Worm (Caenorhabditis elegans) whole organism, L4 larva: ENCODE results near the gene C45G9.4.
"Not testable (repeated sequence)": the region's sequence is repeated elsewhere in the genome, so short reads cannot be mapped to it uniquely, and the experiment has no call there.

Experiments used
- F37D6.2 ChIP-seq: sonication (generic microtip); optimal IDR thresholded peaks from 2 replicates; lab custom pipeline; 2016; ENCODE audit warnings: mild to moderate bottlenecking, missing genetic modification characterization, missing compliant biosample characterization
- F49E8.2 ChIP-seq: sonication (generic microtip); optimal IDR thresholded peaks from 2 replicates; lab custom pipeline; 2016; ENCODE audit warnings: missing compliant biosample characterization, mild to moderate bottlenecking, missing genetic modification characterization, borderline replicate concordance
- Y105C5A.15 ChIP-seq: fragments of 200-800 bp; sonication (Bioruptor generic); IDR thresholded peaks from 2 replicates; pipeline ENCODE4 v1.3.6; 2022; ENCODE audit warnings: missing genetic modification characterization, missing compliant biosample characterization
- Y48G9A.11 ChIP-seq: fragments of 200-800 bp; sonication (Bioruptor generic); IDR thresholded peaks from 2 replicates; pipeline ENCODE4 v1.3.6; 2022; ENCODE audit warnings: missing genetic modification reagents, missing genetic modification characterization, missing compliant biosample characterization
- Y5F2A.4 ChIP-seq: fragments of 200-800 bp; sonication (Bioruptor generic); optimal IDR thresholded peaks from 2 replicates; lab custom pipeline; 2018; ENCODE audit warnings: mild to moderate bottlenecking, missing genetic modification characterization, missing compliant biosample characterization
- ZK337.2 ChIP-seq: fragments of 200-800 bp; sonication (Bioruptor generic); IDR thresholded peaks from 2 replicates; pipeline ENCODE4 v1.3.6; 2022; ENCODE audit warnings: missing genetic modification reagents, missing genetic modification characterization, missing compliant biosample characterization
- aha-1 ChIP-seq: fragments of 150-350 bp; peaks from one replicate; lab custom pipeline; 2014; ENCODE audit warnings: missing biosample characterization, missing genetic modification characterization
- ceh-32 ChIP-seq: sonication (generic microtip); optimal IDR thresholded peaks from 2 replicates; lab custom pipeline; 2016; ENCODE audit warnings: mild to moderate bottlenecking, missing genetic modification characterization, missing compliant biosample characterization; ENCODE audit not compliant: poor library complexity
- ceh-44 ChIP-seq: fragments of 200-800 bp; sonication (Bioruptor generic); IDR thresholded peaks from 2 replicates; pipeline ENCODE4 v1.3.6; 2022; ENCODE audit warnings: missing genetic modification reagents, missing genetic modification characterization, missing compliant biosample characterization
- ceh-62 ChIP-seq: sonication (generic microtip); optimal IDR thresholded peaks from 2 replicates; lab custom pipeline; 2017; ENCODE audit warnings: missing biosample characterization, missing genetic modification characterization
- daf-16 ChIP-seq, 3 experiments: sonication (generic microtip); optimal IDR thresholded peaks; 2 replicates each; lab custom pipeline; 2016 to 2017; ENCODE audit warnings: missing genetic modification characterization in 3 of 3, missing genetic modification reagents in 3 of 3, mild to moderate bottlenecking in 2 of 3, missing compliant biosample characterization in 2 of 3, missing biosample characterization in 1 of 3, moderate library complexity in 1 of 3
- daf-8 ChIP-seq: fragments of 200-800 bp; sonication (Bioruptor generic); IDR thresholded peaks from 2 replicates; pipeline ENCODE4 v1.3.6; 2022; ENCODE audit warnings: missing genetic modification characterization, missing compliant biosample characterization
- dmd-8 ChIP-seq: fragments of 200-800 bp; sonication (Bioruptor generic); IDR thresholded peaks from 2 replicates; pipeline ENCODE4 v1.3.6; 2022; ENCODE audit warnings: missing genetic modification characterization, missing compliant biosample characterization
- dpl-1 ChIP-seq: fragments of 150-350 bp; optimal IDR thresholded peaks from 2 replicates; lab custom pipeline; 2014; ENCODE audit warnings: missing biosample characterization, missing genetic modification reagents, missing genetic modification characterization
- dve-1 ChIP-seq: sonication (generic microtip); optimal IDR thresholded peaks from 2 replicates; lab custom pipeline; 2017; ENCODE audit warnings: antibody characterized with exemption, mild to moderate bottlenecking, missing genetic modification characterization, missing compliant biosample characterization; ENCODE audit not compliant: insufficient read depth
- egl-27 ChIP-seq: sonication (generic microtip); optimal IDR thresholded peaks from 3 replicates; lab custom pipeline; 2017; ENCODE audit warnings: missing biosample characterization, missing genetic modification reagents, missing genetic modification characterization
- egl-43 ChIP-seq: fragments of 200-800 bp; sonication (Bioruptor generic); IDR thresholded peaks from 2 replicates; pipeline ENCODE4 v1.3.6; 2022; ENCODE audit warnings: missing genetic modification reagents, missing genetic modification characterization, missing compliant biosample characterization
- fos-1 ChIP-seq: fragments of 150-350 bp; optimal IDR thresholded peaks from 2 replicates; lab custom pipeline; 2014; ENCODE audit warnings: missing biosample characterization, missing genetic modification characterization
- hlh-30 ChIP-seq: sonication (generic microtip); optimal IDR thresholded peaks from 2 replicates; lab custom pipeline; 2017; ENCODE audit warnings: antibody characterized with exemption, mild to moderate bottlenecking, missing genetic modification characterization, missing compliant biosample characterization; ENCODE audit not compliant: insufficient read depth
- hmg-1.1 ChIP-seq: fragments of 200-800 bp; sonication (Bioruptor generic); IDR thresholded peaks from 2 replicates; pipeline ENCODE4 v1.3.6; 2022; ENCODE audit warnings: missing genetic modification reagents, missing genetic modification characterization, missing compliant biosample characterization
- lin-1 ChIP-seq: fragments of 200-800 bp; sonication (Bioruptor generic); IDR thresholded peaks from 2 replicates; pipeline ENCODE4 v1.3.6; 2022; ENCODE audit warnings: missing genetic modification reagents, missing genetic modification characterization, missing compliant biosample characterization
- lin-15B ChIP-seq: fragments of 150-350 bp; sonication (generic microtip); optimal IDR thresholded peaks from 3 replicates; lab custom pipeline; 2014; ENCODE audit warnings: missing biosample characterization, missing genetic modification characterization
- lin-29 ChIP-seq: fragments of 200-800 bp; sonication (Bioruptor generic); IDR thresholded peaks from 2 replicates; pipeline ENCODE4 v1.3.6; 2022; ENCODE audit warnings: missing genetic modification reagents, missing genetic modification characterization, missing compliant biosample characterization
- lin-38 ChIP-seq: fragments of 200-800 bp; sonication (Bioruptor generic); IDR thresholded peaks from 2 replicates; pipeline ENCODE4 v1.3.6; 2022; ENCODE audit warnings: missing genetic modification reagents, missing genetic modification characterization, missing compliant biosample characterization
- madf-5 ChIP-seq, 2 experiments: fragments of 200-800 bp; sonication (Bioruptor generic); IDR thresholded peaks; 2 replicates each; pipeline ENCODE4 v1.3.6; 2022; ENCODE audit warnings: missing compliant biosample characterization in 2 of 2, missing genetic modification characterization in 2 of 2
- mdl-1 ChIP-seq, 2 experiments: fragments of 150-350 bp in 1 of 2; sonication (generic microtip) in 1 of 2; optimal IDR thresholded peaks; 2 replicates each; lab custom pipeline; 2014 to 2017; ENCODE audit warnings: missing biosample characterization in 2 of 2, missing genetic modification characterization in 2 of 2
- mep-1 ChIP-seq: fragments of 150-350 bp; sonication (generic microtip); optimal IDR thresholded peaks from 3 replicates; lab custom pipeline; 2014; ENCODE audit warnings: missing biosample characterization, missing genetic modification characterization
- mxl-3 ChIP-seq: fragments of 200-800 bp; sonication (Bioruptor generic); optimal IDR thresholded peaks from 2 replicates; lab custom pipeline; 2018; ENCODE audit warnings: mild to moderate bottlenecking, missing genetic modification characterization, missing compliant biosample characterization
- nhr-10 ChIP-seq: fragments of 150-350 bp; optimal IDR thresholded peaks from 2 replicates; lab custom pipeline; 2014; ENCODE audit warnings: missing biosample characterization, missing genetic modification characterization
- nhr-11 ChIP-seq: fragments of 150-350 bp; optimal IDR thresholded peaks from 2 replicates; lab custom pipeline; 2014; ENCODE audit warnings: missing biosample characterization, missing genetic modification characterization
- nhr-237 ChIP-seq: sonication (generic microtip); optimal IDR thresholded peaks from 2 replicates; lab custom pipeline; 2017; ENCODE audit warnings: missing biosample characterization, missing genetic modification characterization
- nhr-28 ChIP-seq: fragments of 150-350 bp; optimal IDR thresholded peaks from 2 replicates; lab custom pipeline; 2014; ENCODE audit warnings: missing biosample characterization, missing genetic modification characterization
- nhr-41 ChIP-seq: fragments of 200-800 bp; sonication (Bioruptor generic); IDR thresholded peaks from 2 replicates; pipeline ENCODE4 v1.3.6; 2022; ENCODE audit warnings: missing genetic modification reagents, missing genetic modification characterization, missing compliant biosample characterization
- nhr-42 ChIP-seq: fragments of 200-800 bp; sonication (Bioruptor generic); IDR thresholded peaks from 2 replicates; pipeline ENCODE4 v1.3.6; 2022; ENCODE audit warnings: missing genetic modification characterization, missing compliant biosample characterization
- nhr-77 ChIP-seq: fragments of 150-350 bp; optimal IDR thresholded peaks from 2 replicates; lab custom pipeline; 2014; ENCODE audit warnings: missing biosample characterization, missing genetic modification characterization
- pha-4 ChIP-seq, 2 experiments: fragments of 150-350 bp in 1 of 2; fragments of 200-800 bp in 1 of 2; sonication (Bioruptor generic) in 1 of 2; IDR thresholded peaks in 1 of 2; optimal IDR thresholded peaks in 1 of 2; 2 replicates each; pipeline versions ENCODE4 v1.3.6 to Lab custom; 2014 to 2022; ENCODE audit warnings: missing genetic modification characterization in 2 of 2, missing genetic modification reagents in 2 of 2, missing biosample characterization in 1 of 2, missing compliant biosample characterization in 1 of 2
- saeg-2 ChIP-seq: fragments of 200-800 bp; sonication (Bioruptor generic); IDR thresholded peaks from 2 replicates; pipeline ENCODE4 v1.3.6; 2022; ENCODE audit warnings: missing genetic modification reagents, missing genetic modification characterization, missing compliant biosample characterization
- set-16 ChIP-seq: fragments of 200-800 bp; sonication (Bioruptor generic); IDR thresholded peaks from 2 replicates; pipeline ENCODE4 v1.3.6; 2022; ENCODE audit warnings: missing genetic modification reagents, missing genetic modification characterization, missing compliant biosample characterization
- snpc-4 ChIP-seq: fragments of 150-350 bp; optimal IDR thresholded peaks from 2 replicates; lab custom pipeline; 2014; ENCODE audit warnings: missing biosample characterization, missing genetic modification characterization
- spr-3 ChIP-seq: fragments of 200-800 bp; sonication (Bioruptor generic); optimal IDR thresholded peaks from 2 replicates; lab custom pipeline; 2018; ENCODE audit warnings: mild to moderate bottlenecking, missing genetic modification characterization, missing compliant biosample characterization
- unc-130 ChIP-seq: sonication (generic microtip); optimal IDR thresholded peaks from 2 replicates; lab custom pipeline; 2016; ENCODE audit warnings: missing genetic modification reagents, missing genetic modification characterization, missing compliant biosample characterization
- zip-2 ChIP-seq: fragments of 150-350 bp; optimal IDR thresholded peaks from 2 replicates; lab custom pipeline; 2014; ENCODE audit warnings: missing biosample characterization, missing genetic modification characterization

Gene C45G9.4

DNA sequence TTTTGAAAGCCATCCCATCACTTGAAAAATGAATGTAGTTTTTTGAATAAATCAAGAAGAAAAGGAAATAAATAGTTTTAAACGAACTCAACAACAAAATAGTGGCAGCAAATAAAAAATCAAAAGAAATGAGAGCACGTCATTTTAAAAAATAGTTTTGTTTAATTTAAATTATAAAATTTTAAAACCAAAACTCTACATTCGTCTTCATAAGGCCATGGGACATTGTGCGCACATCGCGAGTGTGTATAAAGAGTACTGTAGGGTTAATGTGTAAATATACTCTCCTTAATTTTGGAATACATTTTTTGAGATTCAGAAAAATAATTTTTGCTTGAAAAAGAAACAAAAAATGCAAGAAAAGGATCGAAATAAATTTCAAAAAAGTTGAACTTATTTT lies 10.6 kb upstream of the C45G9.4 start, which contains the start of gene C45G9.15:
TSS of gene C45G9.15 (minus strand) at position 101 of the 400 bp plus-strand sequence.
- TF ChIP-seq nhr-28 (tag; lab: Kevin White, UChicago) (no peak), ceh-44 (GFP tag; lab: Robert Waterston, UW) (no peak), F49E8.2 (tag; lab: Kevin White, UChicago) (no peak), nhr-11 (tag; lab: Kevin White, UChicago) (no peak), madf-5 (GFP tag; IDR thresholded peaks at IDR 0.05; lab: Robert Waterston, UW) (no peak), Y105C5A.15 (GFP tag; lab: Robert Waterston, UW) (no peak), daf-8 (GFP tag; lab: Robert Waterston, UW) (no peak)

DNA sequence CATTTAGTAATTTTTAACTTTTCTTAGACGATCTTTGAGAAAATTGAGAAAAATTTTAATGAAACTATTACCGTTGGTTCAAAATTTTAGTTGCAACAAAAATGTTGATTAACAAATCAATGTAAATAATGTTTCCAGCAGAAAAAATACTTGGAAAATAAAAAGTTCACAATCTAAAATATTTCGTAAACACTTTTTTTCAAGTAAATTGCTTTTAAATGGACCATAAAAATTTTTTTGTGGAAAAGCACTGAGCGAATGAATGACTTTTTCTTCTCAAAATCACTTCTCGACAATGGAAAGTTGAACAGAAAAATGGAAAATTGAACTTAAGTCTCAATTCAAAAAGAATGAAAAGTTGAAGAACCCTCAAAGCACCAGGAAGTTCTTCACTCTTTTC lies 9.0 kb upstream of the C45G9.4 start, which contains the start of gene C45G9.8:
TSS of gene C45G9.8 (minus strand) at position 101 of the 400 bp plus-strand sequence.
- TF ChIP-seq spr-3 (GFP tag; lab: Kevin White, UChicago) (no peak), ceh-32 (tag; lab: Kevin White, UChicago) (no peak), F49E8.2 (tag; lab: Kevin White, UChicago) (no peak), lin-38 (GFP tag; lab: Robert Waterston, UW) (no peak), unc-130 (no peak), nhr-10 (no peak), mxl-3 (no peak), saeg-2 (GFP tag; lab: Robert Waterston, UW) (no peak), lin-1 (GFP tag; lab: Robert Waterston, UW) (no peak)

DNA sequence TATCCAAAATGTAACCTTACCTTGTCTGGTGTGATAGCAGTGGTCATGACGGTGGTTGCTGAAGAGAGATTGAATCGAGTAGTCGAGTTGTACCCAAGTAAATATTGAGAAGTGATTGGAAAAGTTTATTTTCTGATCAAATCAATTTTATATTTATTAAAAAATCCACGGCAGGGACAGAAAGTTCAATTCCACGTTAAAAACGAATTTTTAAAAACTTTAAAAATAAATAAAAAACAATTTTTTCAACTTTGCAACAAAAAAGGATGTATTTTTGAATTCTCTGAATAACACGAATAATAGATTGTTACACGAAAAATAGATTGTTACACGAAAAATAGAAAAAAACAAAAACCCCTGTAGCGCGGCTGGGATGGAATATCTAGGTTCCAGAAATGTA lies 6.8 kb upstream of the C45G9.4 start, which contains the start of gene C45G9.9:
TSS of gene C45G9.9 (minus strand) at position 101 of the 400 bp plus-strand sequence.
- TF ChIP-seq nhr-41 (GFP tag; lab: Robert Waterston, UW); pha-4 (GFP tag; IDR thresholded peaks at IDR 0.05; lab: Robert Waterston, UW); pha-4 (tag; optimal IDR thresholded peaks at IDR 0.05; lab: Kevin White, UChicago); egl-43 (GFP tag; lab: Robert Waterston, UW): not testable (repeated sequence)

DNA sequence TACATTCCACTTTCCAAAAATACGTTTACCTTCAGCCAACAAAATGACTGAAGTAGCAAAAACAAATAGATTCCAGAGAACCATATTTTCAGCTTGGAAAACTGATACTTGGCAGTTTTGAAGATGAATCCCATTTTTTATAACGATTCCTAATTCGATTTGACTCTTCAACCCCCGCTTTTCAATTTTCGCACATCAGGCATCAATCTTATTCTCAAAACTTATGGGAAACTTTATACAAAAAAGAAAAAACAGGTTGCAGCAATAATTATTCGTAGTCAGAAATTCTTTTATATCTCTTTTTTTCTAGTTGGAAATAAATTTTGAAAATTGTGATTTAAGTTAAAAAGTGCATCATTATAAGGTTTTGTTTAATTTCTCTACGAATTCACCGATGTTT lies 708 bp upstream of the C45G9.4 start, which contains the start of gene C45G9.10:
TSS of gene C45G9.10 (minus strand) at position 101 of the 400 bp plus-strand sequence.
- peak; percentile 64 for TF ChIP-seq aha-1 (tag; lab: Kevin White, UChicago)
- no peak for TF ChIP-seq Y5F2A.4 (GFP tag; lab: Kevin White, UChicago)

DNA sequence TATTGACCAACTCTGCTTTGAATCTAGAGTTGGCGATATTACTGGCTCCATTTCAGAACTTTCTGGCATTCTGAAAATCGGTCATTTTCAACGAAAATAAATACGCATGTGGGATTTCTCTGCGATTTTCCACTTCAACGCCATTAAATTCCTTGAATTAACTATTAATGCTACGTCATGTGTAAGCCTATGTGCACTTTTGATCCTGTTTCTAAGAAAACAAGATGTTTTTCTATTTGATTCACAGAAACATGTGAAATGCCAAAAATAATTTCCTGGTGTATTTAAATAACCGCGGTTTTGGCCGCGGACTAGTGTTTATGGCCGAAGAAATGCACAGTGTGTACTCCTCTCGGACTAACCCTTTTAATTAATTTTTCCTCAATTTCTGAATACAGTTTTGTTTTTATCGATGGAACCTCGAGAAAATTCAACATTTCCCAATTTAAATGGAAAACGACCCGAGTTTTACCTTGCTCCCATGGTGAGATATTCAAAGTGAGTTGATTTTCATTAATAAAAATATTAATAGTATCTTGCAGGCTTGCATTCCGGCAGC lies 6.2 kb downstream of the C45G9.4 start, which contains the start of the genes C45G9.11 and C45G9.2:
TSS of gene C45G9.11 (minus strand) at position 51 of the 559 bp plus-strand sequence.
TSS of gene C45G9.2 (plus strand) at position 392 of the 559 bp plus-strand sequence.
- no peak for TF ChIP-seq spr-3 (GFP tag; lab: Kevin White, UChicago)
- no peak for TF ChIP-seq dve-1 (tag; lab: Kevin White, UChicago)
- TF ChIP-seq mep-1: no peak
- no peak for TF ChIP-seq lin-38 (GFP tag; lab: Robert Waterston, UW)
- no peak for TF ChIP-seq hlh-30 (tag; lab: Kevin White, UChicago)
- no peak for TF ChIP-seq nhr-237 (tag; lab: Kevin White, UChicago)
- TF ChIP-seq lin-15B (tag; lab: Kevin White, UChicago): no peak
- no peak for TF ChIP-seq lin-29 (GFP tag; lab: Robert Waterston, UW)
- no peak for TF ChIP-seq daf-16 (GFP tag; optimal IDR thresholded peaks at IDR 0.05; lab: Kevin White, UChicago)
- no peak for TF ChIP-seq daf-16 (tag; optimal IDR thresholded peaks at IDR 0.05; lab: Kevin White, UChicago)
- TF ChIP-seq dmd-8 (GFP tag; lab: Robert Waterston, UW): no peak
- TF ChIP-seq set-16 (GFP tag; lab: Robert Waterston, UW): no peak
- TF ChIP-seq dpl-1 (GFP tag; lab: Kevin White, UChicago): peak; percentile 94
- TF ChIP-seq F37D6.2 (tag; lab: Kevin White, UChicago): peak; percentile 41
- TF ChIP-seq snpc-4: no peak
- no peak for TF ChIP-seq nhr-42
- TF ChIP-seq zip-2 (tag; lab: Kevin White, UChicago): no peak
- TF ChIP-seq ceh-62: no peak
- peak; percentile 52 for TF ChIP-seq Y48G9A.11 (GFP tag; lab: Robert Waterston, UW)
- TF ChIP-seq ZK337.2 (GFP tag; lab: Robert Waterston, UW): peak; percentile 89
- no peak for TF ChIP-seq nhr-77 (tag; lab: Kevin White, UChicago)
- TF ChIP-seq egl-27 (tag; lab: Kevin White, UChicago): no peak
- TF ChIP-seq mdl-1 (tag; optimal IDR thresholded peaks at IDR 0.05; lab: Kevin White, UChicago): no peak
- no peak for TF ChIP-seq fos-1 (tag; lab: Kevin White, UChicago)
- TF ChIP-seq hmg-1.1 (GFP tag; lab: Robert Waterston, UW): no peak
